Fruit fly (Drosophila melanogaster) whole organism, embryonic: Measurements from ENCODE around the gene ss.

ENCODE experiments used
- Aef1 ChIP-seq: fragments of 200-800 bp; sonication (Bioruptor generic); IDR thresholded peaks from 3 replicates; pipeline ENCODE4 v1.3.6; 2022; ENCODE audit warnings: missing biosample characterization, missing genetic modification characterization
- CG11696 ChIP-seq: fragments of 200-800 bp; sonication (Bioruptor generic); IDR thresholded peaks from 2 replicates; pipeline ENCODE4 v1.3.6; 2022; ENCODE audit warnings: missing biosample characterization, missing genetic modification characterization
- CG12219 ChIP-seq: fragments of 200-800 bp; sonication (Bioruptor generic); optimal IDR thresholded peaks from 3 replicates; lab custom pipeline; 2018; ENCODE audit warnings: missing biosample characterization, mild to moderate bottlenecking, missing genetic modification characterization
- CG14667 ChIP-seq: fragments of 200-800 bp; sonication (Bioruptor generic); IDR thresholded peaks from 2 replicates; pipeline ENCODE4 v1.3.6; 2022; ENCODE audit warnings: missing biosample characterization, missing genetic modification characterization
- CG16779 ChIP-seq: fragments of 200-800 bp; sonication (Bioruptor generic); IDR thresholded peaks from 2 replicates; pipeline ENCODE4 v1.3.6; 2022; ENCODE audit warnings: missing biosample characterization, missing genetic modification characterization
- CG16863 ChIP-seq: fragments of 200-800 bp; sonication (Bioruptor generic); optimal IDR thresholded peaks from 3 replicates; lab custom pipeline; 2016; ENCODE audit warnings: missing biosample characterization, missing genetic modification characterization
- CG17328 ChIP-seq: fragments of 200-800 bp; sonication (Bioruptor generic); IDR thresholded peaks from 2 replicates; pipeline ENCODE4 v1.3.6; 2022; ENCODE audit warnings: missing biosample characterization, missing genetic modification characterization
- CG17385 ChIP-seq: fragments of 200-800 bp; sonication (Bioruptor generic); optimal IDR thresholded peaks from 3 replicates; lab custom pipeline; 2018; ENCODE audit warnings: missing biosample characterization, mild to moderate bottlenecking, missing genetic modification characterization
- CG2116 ChIP-seq: fragments of 200-800 bp; sonication (Bioruptor generic); optimal IDR thresholded peaks from 3 replicates; lab custom pipeline; 2018; ENCODE audit warnings: missing biosample characterization, mild to moderate bottlenecking, missing genetic modification characterization
- CG2678 ChIP-seq: fragments of 200-800 bp; sonication (Bioruptor generic); optimal IDR thresholded peaks from 3 replicates; lab custom pipeline; 2019; ENCODE audit warnings: missing biosample characterization, mild to moderate bottlenecking, missing genetic modification characterization, moderate library complexity
- CG2875 ChIP-seq: fragments of 200-800 bp; sonication (Bioruptor generic); optimal IDR thresholded peaks from 2 replicates; lab custom pipeline; 2017; ENCODE audit warnings: missing biosample characterization, mild to moderate bottlenecking, missing genetic modification characterization, missing genetic modification reagents
- CG33557 ChIP-seq: fragments of 200-800 bp; sonication (Bioruptor generic); optimal IDR thresholded peaks from 2 replicates; lab custom pipeline; 2019; ENCODE audit warnings: missing biosample characterization, mild to moderate bottlenecking, missing genetic modification characterization, moderate library complexity
- CG3726 ChIP-seq: fragments of 200-800 bp; sonication (Bioruptor generic); IDR thresholded peaks from 3 replicates; pipeline ENCODE4, ENCODE4 v1.3.6; 2022; ENCODE audit warnings: missing biosample characterization, missing genetic modification characterization
- CG3838 ChIP-seq: fragments of 200-800 bp; sonication (Bioruptor generic); optimal IDR thresholded peaks from 3 replicates; lab custom pipeline; 2016; ENCODE audit warnings: missing biosample characterization, missing genetic modification characterization
- CG4707 ChIP-seq: fragments of 200-800 bp; sonication (Bioruptor generic); optimal IDR thresholded peaks from 2 replicates; lab custom pipeline; 2018; ENCODE audit warnings: missing biosample characterization, mild to moderate bottlenecking, missing genetic modification characterization, moderate library complexity
- CG6689 ChIP-seq: fragments of 200-800 bp; sonication (Bioruptor generic); IDR thresholded peaks from 2 replicates; pipeline ENCODE4 v1.3.6; 2022; ENCODE audit warnings: missing biosample characterization, missing genetic modification characterization
- CG8359 ChIP-seq: fragments of 200-800 bp; sonication (Bioruptor generic); optimal IDR thresholded peaks from 2 replicates; lab custom pipeline; 2017; ENCODE audit warnings: missing biosample characterization, mild to moderate bottlenecking, missing genetic modification characterization, borderline replicate concordance
- Chrac-16 ChIP-seq: fragments of 200-800 bp; sonication (Bioruptor generic); optimal IDR thresholded peaks from 3 replicates; lab custom pipeline; 2016; ENCODE audit warnings: missing biosample characterization, missing genetic modification characterization
- Deaf1 ChIP-seq: fragments of 200-800 bp; optimal IDR thresholded peaks from 3 replicates; lab custom pipeline; 2019; ENCODE audit warnings: missing biosample characterization, mild to moderate bottlenecking, missing genetic modification characterization, moderate library complexity
- Drgx ChIP-seq: fragments of 200-800 bp; sonication (Bioruptor generic); IDR thresholded peaks from 2 replicates; pipeline ENCODE4 v1.3.6; 2022; ENCODE audit warnings: missing biosample characterization, missing genetic modification characterization
- Ets65A ChIP-seq: fragments of 200-800 bp; sonication (Bioruptor generic); peaks from one replicate; lab custom pipeline; 2016; ENCODE audit warnings: missing biosample characterization, missing genetic modification characterization
- Ets97D ChIP-seq: fragments of 200-800 bp; sonication (Bioruptor generic); optimal IDR thresholded peaks from 3 replicates; lab custom pipeline; 2016; ENCODE audit warnings: missing biosample characterization, missing genetic modification characterization
- Gug ChIP-seq: fragments of 200-800 bp; sonication (Bioruptor generic); IDR thresholded peaks from 4 replicates; pipeline ENCODE4 v1.3.6; 2022; ENCODE audit warnings: missing biosample characterization, missing genetic modification characterization
- HLH3B ChIP-seq: fragments of 200-800 bp; sonication (Bioruptor generic); IDR thresholded peaks from 2 replicates; pipeline ENCODE4 v1.3.6; 2022; ENCODE audit warnings: missing biosample characterization, missing genetic modification characterization
- HLHmδ ChIP-seq: fragments of 200-800 bp; sonication (Bioruptor generic); optimal IDR thresholded peaks from 2 replicates; lab custom pipeline; 2018; ENCODE audit warnings: missing biosample characterization, mild to moderate bottlenecking, missing genetic modification characterization, moderate library complexity
- HmgD ChIP-seq: fragments of 200-800 bp; sonication (Bioruptor generic); optimal IDR thresholded peaks from 3 replicates; lab custom pipeline; 2016; ENCODE audit warnings: missing biosample characterization, missing genetic modification characterization
- Lhr ChIP-seq: fragments of 200-800 bp; sonication (Bioruptor generic); optimal IDR thresholded peaks from 3 replicates; lab custom pipeline; 2017; ENCODE audit warnings: mild to moderate bottlenecking, missing biosample characterization, missing genetic modification reagents, missing genetic modification characterization
- Mad ChIP-seq: fragments of 200-800 bp; sonication (Bioruptor generic); optimal IDR thresholded peaks from 2 replicates; lab custom pipeline; 2016; ENCODE audit warnings: missing biosample characterization, missing genetic modification characterization
- Neu2 ChIP-seq: fragments of 200-800 bp; sonication (Bioruptor generic); optimal IDR thresholded peaks from 3 replicates; lab custom pipeline; 2016; ENCODE audit warnings: missing biosample characterization, missing genetic modification characterization, borderline replicate concordance
- Ravus ChIP-seq: fragments of 200-800 bp; sonication (Bioruptor generic); IDR thresholded peaks from 2 replicates; pipeline ENCODE4 v1.3.6; 2022; ENCODE audit warnings: missing biosample characterization, missing genetic modification characterization
- Rx ChIP-seq: fragments of 200-800 bp; sonication (Bioruptor generic); IDR thresholded peaks from 2 replicates; pipeline ENCODE4 v1.3.6; 2022; ENCODE audit warnings: missing biosample characterization, missing genetic modification characterization
- Sox102F ChIP-seq: fragments of 200-800 bp; sonication (Bioruptor generic); optimal IDR thresholded peaks from 2 replicates; lab custom pipeline; 2018; ENCODE audit warnings: missing biosample characterization, mild to moderate bottlenecking, missing genetic modification characterization, moderate library complexity
- Ssrp ChIP-seq: fragments of 200-800 bp; sonication (Bioruptor generic); optimal IDR thresholded peaks from 2 replicates; lab custom pipeline; 2018; ENCODE audit warnings: missing biosample characterization, mild to moderate bottlenecking, missing genetic modification characterization, moderate library complexity
- Trl ChIP-seq, 3 experiments: fragments of >200 bp in 2 of 3; fragments of 200-800 bp in 1 of 3; sonication (Bioruptor generic) in 1 of 3; optimal IDR thresholded peaks; 2 replicates in 1 of 3; 3 replicates in 2 of 3; lab custom pipeline; 2016 to 2017; ENCODE audit warnings: missing biosample characterization in 1 of 3, missing genetic modification characterization in 1 of 3
- Xrp1 ChIP-seq: fragments of 200-800 bp; sonication (Bioruptor generic); IDR thresholded peaks from 2 replicates; pipeline ENCODE4 v1.3.6; 2022; ENCODE audit warnings: missing biosample characterization, missing genetic modification characterization
- ab ChIP-seq: fragments of 200-800 bp; sonication (Bioruptor generic); optimal IDR thresholded peaks from 2 replicates; lab custom pipeline; 2016; ENCODE audit warnings: missing biosample characterization, missing genetic modification characterization
- abd-A ChIP-seq: fragments of 200-800 bp; sonication (Bioruptor generic); optimal IDR thresholded peaks from 3 replicates; lab custom pipeline; 2019; ENCODE audit warnings: missing biosample characterization, mild to moderate bottlenecking, missing genetic modification characterization, moderate library complexity
- br ChIP-seq: fragments of >200 bp; optimal IDR thresholded peaks from 2 replicates; lab custom pipeline; 2017
- chinmo ChIP-seq: fragments of 200-800 bp; sonication (Bioruptor generic); IDR thresholded peaks from 4 replicates; pipeline ENCODE4 v1.3.6; 2022; ENCODE audit warnings: missing biosample characterization, missing genetic modification characterization; ENCODE audit not compliant: partially characterized antibody
- danr ChIP-seq: fragments of 200-800 bp; sonication (Bioruptor generic); IDR thresholded peaks from 2 replicates; pipeline ENCODE4 v1.3.6; 2022; ENCODE audit warnings: missing biosample characterization, missing genetic modification characterization
- h ChIP-seq: fragments of >200 bp; optimal IDR thresholded peaks from 2 replicates; lab custom pipeline; 2017
- hbn ChIP-seq: fragments of 200-800 bp; sonication (Bioruptor generic); IDR thresholded peaks from 2 replicates; pipeline ENCODE4 v1.3.6; 2022; ENCODE audit warnings: missing biosample characterization, missing genetic modification characterization; ENCODE audit not compliant: partially characterized antibody
- her ChIP-seq: fragments of 200-800 bp; sonication (Bioruptor generic); optimal IDR thresholded peaks from 2 replicates; lab custom pipeline; 2016; ENCODE audit warnings: missing biosample characterization, missing genetic modification characterization
- hth ChIP-seq: fragments of >200 bp; optimal IDR thresholded peaks from 2 replicates; lab custom pipeline; 2017; ENCODE audit warnings: inconsistent platforms
- kay ChIP-seq: fragments of 200-800 bp; sonication (Bioruptor generic); optimal IDR thresholded peaks from 2 replicates; lab custom pipeline; 2016; ENCODE audit warnings: missing biosample characterization, missing genetic modification characterization
- lbe ChIP-seq: fragments of 200-800 bp; sonication (Bioruptor generic); optimal IDR thresholded peaks from 2 replicates; lab custom pipeline; 2016; ENCODE audit warnings: missing biosample characterization, mild to moderate bottlenecking, missing genetic modification characterization
- lmd ChIP-seq: fragments of 200-800 bp; sonication (Bioruptor generic); IDR thresholded peaks from 2 replicates; pipeline ENCODE4 v1.3.6; 2022; ENCODE audit warnings: missing biosample characterization, missing genetic modification characterization
- maf-S ChIP-seq: fragments of 200-800 bp; sonication (Bioruptor generic); optimal IDR thresholded peaks from 2 replicates; lab custom pipeline; 2016; ENCODE audit warnings: missing biosample characterization, missing genetic modification characterization
- mam ChIP-seq: fragments of 200-800 bp; sonication (Bioruptor generic); optimal IDR thresholded peaks from 3 replicates; lab custom pipeline; 2016; ENCODE audit warnings: missing biosample characterization, missing genetic modification characterization
- tap ChIP-seq: fragments of 200-800 bp; optimal IDR thresholded peaks from 3 replicates; lab custom pipeline; 2019; ENCODE audit warnings: missing biosample characterization, mild to moderate bottlenecking, missing genetic modification characterization, moderate library complexity
- trem ChIP-seq: fragments of 200-800 bp; optimal IDR thresholded peaks from 3 replicates; lab custom pipeline; 2019; ENCODE audit warnings: missing biosample characterization, mild to moderate bottlenecking, missing genetic modification characterization, moderate library complexity
- unpg ChIP-seq: fragments of 200-800 bp; sonication (Bioruptor generic); optimal IDR thresholded peaks from 3 replicates; lab custom pipeline; 2018; ENCODE audit warnings: missing biosample characterization, mild to moderate bottlenecking, missing genetic modification characterization, moderate library complexity
- usp ChIP-seq: fragments of >200 bp; optimal IDR thresholded peaks from 2 replicates; lab custom pipeline; 2017; ENCODE audit warnings: missing biosample characterization, missing genetic modification characterization

Gene ss

dm6 chr3R:16356863-16357215 lies 46.7 kb downstream of the ss start, which contains the start of gene CG10311 (continued):
- TF ChIP-seq unpg (GFP tag; lab: Kevin White, UChicago): no peak
- TF ChIP-seq CG3838 (GFP tag; lab: Kevin White, UChicago): no peak
- no peak for TF ChIP-seq CG4707 (GFP tag; lab: Kevin White, UChicago)
- no peak for TF ChIP-seq CG2678 (tag; lab: Kevin White, UChicago)
- TF ChIP-seq Mad: no peak
- TF ChIP-seq Chrac-16 (GFP tag; lab: Kevin White, UChicago): no peak
- TF ChIP-seq Sox102F (GFP tag; lab: Kevin White, UChicago): no peak
- TF ChIP-seq Aef1 (GFP tag; lab: Robert Waterston, UW): no peak
- no peak for TF ChIP-seq danr
- TF ChIP-seq maf-S: no peak
- no peak for TF ChIP-seq ab (GFP tag; lab: Kevin White, UChicago)
- TF ChIP-seq br (lab: Kevin White, UChicago): no peak
- TF ChIP-seq CG14667 (GFP tag; lab: Robert Waterston, UW): no peak
- TF ChIP-seq CG17328: no peak
- TF ChIP-seq Rx (GFP tag; lab: Robert Waterston, UW): no peak
- no peak for TF ChIP-seq mam (GFP tag; lab: Kevin White, UChicago)
- TF ChIP-seq lmd: no peak
- no peak for TF ChIP-seq CG33557 (GFP tag; lab: Kevin White, UChicago)
- TF ChIP-seq lbe (GFP tag; lab: Kevin White, UChicago): no peak
- no peak for TF ChIP-seq hbn (GFP tag; lab: Robert Waterston, UW)
- TF ChIP-seq chinmo (GFP tag; lab: Robert Waterston, UW): peak; percentile 70; the same call in 1 of the 4 replicates
- no peak for TF ChIP-seq Neu2 (GFP tag; lab: Kevin White, UChicago)
- TF ChIP-seq Deaf1 (tag; lab: Kevin White, UChicago): peak; percentile 58
- no peak for TF ChIP-seq CG17385 (GFP tag; lab: Kevin White, UChicago)
- TF ChIP-seq abd-A: no peak
- no peak for TF ChIP-seq CG3726 (GFP tag; lab: Robert Waterston, UW)
- no peak for TF ChIP-seq Ets97D (GFP tag; lab: Kevin White, UChicago)
- no peak for TF ChIP-seq Ravus
- no peak for TF ChIP-seq trem (tag; lab: Kevin White, UChicago)
- no peak for TF ChIP-seq Gug (GFP tag; lab: Robert Waterston, UW)
- no peak for TF ChIP-seq CG16779 (GFP tag; lab: Robert Waterston, UW)
- no peak for TF ChIP-seq Drgx (GFP tag; lab: Robert Waterston, UW)
- no peak for TF ChIP-seq CG16863 (GFP tag; lab: Kevin White, UChicago)
- TF ChIP-seq Trl (optimal IDR thresholded peaks at IDR 0.05; lab: Kevin White, UChicago): peak in 1 of 2 experiments; percentile 46
- TF ChIP-seq Trl (GFP tag; optimal IDR thresholded peaks at IDR 0.05; lab: Kevin White, UChicago): no peak
- TF ChIP-seq CG12219 (GFP tag; lab: Kevin White, UChicago): no peak
- no peak for TF ChIP-seq tap
- no peak for TF ChIP-seq CG11696 (GFP tag; lab: Robert Waterston, UW)
- no peak for TF ChIP-seq her
- TF ChIP-seq kay (GFP tag; lab: Kevin White, UChicago): no peak
- no peak for TF ChIP-seq h (lab: Kevin White, UChicago)
- TF ChIP-seq HmgD (GFP tag; lab: Kevin White, UChicago): no peak
- 0 out of 2 replicates have a peak, but pooled peaks have one; percentile 10 for TF ChIP-seq Xrp1 (GFP tag; lab: Robert Waterston, UW)
- no peak for TF ChIP-seq HLHmδ (GFP tag; lab: Kevin White, UChicago)
- peak; percentile 99 for TF ChIP-seq CG8359
- TF ChIP-seq Ssrp: no peak
- no peak for TF ChIP-seq usp (GFP tag; lab: Kevin White, UChicago)
- no peak for TF ChIP-seq HLH3B (GFP tag; lab: Robert Waterston, UW)
- no peak for TF ChIP-seq CG6689 (GFP tag; lab: Robert Waterston, UW)
- TF ChIP-seq hth: no peak
- no peak for TF ChIP-seq Lhr (GFP tag; lab: Kevin White, UChicago)
- no peak for TF ChIP-seq CG2116 (GFP tag; lab: Kevin White, UChicago)
- TF ChIP-seq Ets65A (GFP tag; lab: Kevin White, UChicago): no peak
- TF ChIP-seq CG2875: no peak
